Worm (Caenorhabditis elegans): ENCODE measurements around the gene F44A2.5.

ce11 chrV:9342965-9343628, 45.7 kb downstream of the F44A2.5 start:
- no peak for TF ChIP-seq dmd-4 (tag; optimal IDR thresholded peaks at IDR 0.05; ENCODE audit: borderline replicate concordance)
- no peak for TF ChIP-seq pha-4 (tag; optimal IDR thresholded peaks at IDR 0.05)
- no peak for TF ChIP-seq fkh-10 (GFP tag; optimal IDR thresholded peaks at IDR 0.05)
- TF ChIP-seq F13H6.1 (tag; optimal IDR thresholded peaks at IDR 0.05) = no peak
- no peak for TF ChIP-seq pat-9 (tag; optimal IDR thresholded peaks at IDR 0.05)
- TF ChIP-seq pag-3 (tag; optimal IDR thresholded peaks at IDR 0.05; ENCODE audit: borderline replicate concordance) = no peak
- TF ChIP-seq ceh-18 (tag; optimal IDR thresholded peaks at IDR 0.05) = no peak
- no peak for TF ChIP-seq lin-11 (tag; optimal IDR thresholded peaks at IDR 0.05)
- TF ChIP-seq pqm-1 (tag; optimal IDR thresholded peaks at IDR 0.05) = no peak
- TF ChIP-seq tbx-2 (tag; optimal IDR thresholded peaks at IDR 0.05) = no peak
